Worm (Caenorhabditis elegans) whole organism, young adult: ENCODE measurements around the gene deb-1.

Experiments
- B0019.2 ChIP-seq: fragments of 200-800 bp; sonication (Bioruptor generic); conservative IDR thresholded peaks from 2 replicates; pipeline ENCODE4 v1.3.6; 2022; ENCODE audit warnings: missing genetic modification reagents, missing genetic modification characterization, missing compliant biosample characterization
- D2030.7 ChIP-seq: fragments of 200-800 bp; sonication (Bioruptor generic); IDR thresholded peaks from 2 replicates; pipeline ENCODE4 v1.3.6; 2022; ENCODE audit warnings: missing genetic modification reagents, missing genetic modification characterization, missing compliant biosample characterization
- F10E7.11 ChIP-seq: sonication (generic microtip); optimal IDR thresholded peaks from 2 replicates; lab custom pipeline; 2017; ENCODE audit warnings: mild to moderate bottlenecking, missing genetic modification characterization, moderate library complexity, missing compliant biosample characterization
- F37B4.10 ChIP-seq: fragments of 200-800 bp; sonication (Bioruptor generic); IDR thresholded peaks from 2 replicates; pipeline ENCODE4 v1.3.6; 2022; ENCODE audit warnings: missing genetic modification characterization, missing compliant biosample characterization
- F49E8.2 ChIP-seq: sonication (generic microtip); optimal IDR thresholded peaks from 3 replicates; lab custom pipeline; 2017; ENCODE audit warnings: missing genetic modification characterization, mild to moderate bottlenecking, missing compliant biosample characterization, antibody characterized with exemption, moderate library complexity; ENCODE audit not compliant: insufficient read depth
- F52B5.7 ChIP-seq: sonication (generic microtip); optimal IDR thresholded peaks from 2 replicates; lab custom pipeline; 2016; ENCODE audit warnings: mild to moderate bottlenecking, missing genetic modification characterization, missing compliant biosample characterization
- F55B11.4 ChIP-seq: sonication (generic microtip); optimal IDR thresholded peaks from 2 replicates; lab custom pipeline; 2016; ENCODE audit warnings: missing compliant biosample characterization, missing genetic modification characterization, borderline replicate concordance; ENCODE audit not compliant: insufficient read depth
- F57A8.1 ChIP-seq: fragments of 200-800 bp; sonication (Bioruptor generic); optimal IDR thresholded peaks from 2 replicates; lab custom pipeline; 2018; ENCODE audit warnings: mild to moderate bottlenecking, missing genetic modification characterization, moderate library complexity, missing compliant biosample characterization
- F57C9.4 ChIP-seq: sonication (generic microtip); optimal IDR thresholded peaks from 2 replicates; lab custom pipeline; 2017; ENCODE audit warnings: mild to moderate bottlenecking, missing genetic modification characterization, missing compliant biosample characterization
- Y56A3A.18 ChIP-seq: fragments of 200-800 bp; sonication (Bioruptor generic); IDR thresholded peaks from 2 replicates; pipeline ENCODE4 v1.3.6; 2022; ENCODE audit warnings: missing genetic modification reagents, missing genetic modification characterization, missing compliant biosample characterization
- akir-1 ChIP-seq: fragments of 200-800 bp; sonication (Bioruptor generic); optimal IDR thresholded peaks from 2 replicates; lab custom pipeline; 2018; ENCODE audit warnings: mild to moderate bottlenecking, missing genetic modification characterization, moderate library complexity, missing compliant biosample characterization
- ama-1 ChIP-seq, 3 experiments: fragments of 150-350 bp in 1 of 3; sonication (generic microtip) in 2 of 3; optimal IDR thresholded peaks; 2 replicates each; lab custom pipeline; 2014 to 2018; ENCODE audit warnings: missing biosample characterization in 2 of 3, missing genetic modification characterization in 2 of 3, missing genetic modification reagents in 2 of 3
- aptf-2 ChIP-seq: fragments of 200-800 bp; sonication (Bioruptor generic); conservative IDR thresholded peaks from 2 replicates; pipeline ENCODE4 v1.3.6; 2022; ENCODE audit warnings: missing genetic modification reagents, missing genetic modification characterization, missing compliant biosample characterization
- atf-7 ChIP-seq: sonication (generic microtip); optimal IDR thresholded peaks from 2 replicates; lab custom pipeline; 2017; ENCODE audit warnings: mild to moderate bottlenecking, missing genetic modification characterization, missing compliant biosample characterization
- athp-1 ChIP-seq: sonication (generic microtip); optimal IDR thresholded peaks from 2 replicates; lab custom pipeline; 2017; ENCODE audit warnings: mild to moderate bottlenecking, missing genetic modification characterization, missing compliant biosample characterization
- ccch-3 ChIP-seq: fragments of 200-800 bp; sonication (Bioruptor generic); optimal IDR thresholded peaks from 2 replicates; lab custom pipeline; 2018; ENCODE audit warnings: mild to moderate bottlenecking, missing genetic modification characterization, missing compliant biosample characterization
- ceh-79 ChIP-seq: sonication (generic microtip); optimal IDR thresholded peaks from 2 replicates; lab custom pipeline; 2017; ENCODE audit warnings: mild to moderate bottlenecking, missing genetic modification characterization, missing compliant biosample characterization
- dox-1 ChIP-seq: fragments of 200-800 bp; sonication (Bioruptor generic); IDR thresholded peaks from 2 replicates; pipeline ENCODE4 v1.3.6; 2022; ENCODE audit warnings: missing genetic modification reagents, missing genetic modification characterization, missing compliant biosample characterization
- efl-1 ChIP-seq: fragments of 150-350 bp; optimal IDR thresholded peaks from 2 replicates; lab custom pipeline; 2014; ENCODE audit warnings: missing biosample characterization, missing genetic modification reagents, missing genetic modification characterization
- egrh-3 ChIP-seq: fragments of 200-800 bp; sonication (Bioruptor generic); IDR thresholded peaks from 2 replicates; pipeline ENCODE4 v1.3.6; 2022; ENCODE audit warnings: missing genetic modification reagents, missing genetic modification characterization, missing compliant biosample characterization
- ekl-4 ChIP-seq: fragments of 200-800 bp; sonication (Bioruptor generic); IDR thresholded peaks from 2 replicates; pipeline ENCODE4 v1.3.6; 2022; ENCODE audit warnings: missing genetic modification reagents, missing genetic modification characterization, missing compliant biosample characterization
- gei-17 ChIP-seq: fragments of 200-800 bp; sonication (Bioruptor generic); optimal IDR thresholded peaks from 2 replicates; lab custom pipeline; 2018; ENCODE audit warnings: mild to moderate bottlenecking, missing genetic modification characterization, missing compliant biosample characterization
- him-1 ChIP-seq: sonication (generic microtip); optimal IDR thresholded peaks from 2 replicates; lab custom pipeline; 2016; ENCODE audit warnings: missing genotype, missing genetic modification reagents, missing genetic modification characterization, missing compliant biosample characterization
- hmg-20 ChIP-seq: fragments of 200-800 bp; sonication (Bioruptor generic); IDR thresholded peaks from 2 replicates; pipeline ENCODE4 v1.3.6; 2022; ENCODE audit warnings: missing genetic modification reagents, missing genetic modification characterization, missing compliant biosample characterization
- let-607 ChIP-seq, 2 experiments: fragments of 200-800 bp in 1 of 2; sonication (Bioruptor generic) in 1 of 2; sonication (generic microtip) in 1 of 2; optimal IDR thresholded peaks; 2 replicates each; lab custom pipeline; 2016 to 2018; ENCODE audit warnings: mild to moderate bottlenecking in 2 of 2, missing compliant biosample characterization in 2 of 2, missing genetic modification characterization in 2 of 2, moderate library complexity in 2 of 2, missing genotype in 1 of 2
- lsl-1 ChIP-seq: fragments of 200-800 bp; sonication (Bioruptor generic); optimal IDR thresholded peaks from 2 replicates; lab custom pipeline; 2018; ENCODE audit warnings: mild to moderate bottlenecking, missing genetic modification characterization, moderate library complexity, missing compliant biosample characterization
- madf-6 ChIP-seq: fragments of 200-800 bp; sonication (Bioruptor generic); IDR thresholded peaks from 2 replicates; pipeline ENCODE4 v1.3.6; 2022; ENCODE audit warnings: missing genetic modification reagents, missing genetic modification characterization, missing compliant biosample characterization
- madf-8 ChIP-seq: fragments of 200-800 bp; sonication (Bioruptor generic); conservative IDR thresholded peaks from 2 replicates; pipeline ENCODE4 v1.3.6; 2022; ENCODE audit warnings: missing genetic modification reagents, missing genetic modification characterization, missing compliant biosample characterization
- mxl-1 ChIP-seq: sonication (generic microtip); optimal IDR thresholded peaks from 2 replicates; lab custom pipeline; 2016; ENCODE audit warnings: missing genetic modification characterization, missing compliant biosample characterization
- nfya-1 ChIP-seq: sonication (generic microtip); optimal IDR thresholded peaks from 2 replicates; lab custom pipeline; 2017; ENCODE audit warnings: antibody characterized with exemption, missing compliant biosample characterization, missing genetic modification characterization, borderline replicate concordance; ENCODE audit not compliant: insufficient read depth
- nfya-2 ChIP-seq: fragments of 200-800 bp; sonication (Bioruptor generic); IDR thresholded peaks from 2 replicates; pipeline ENCODE4 v1.3.6; 2022; ENCODE audit warnings: missing genetic modification reagents, missing genetic modification characterization, missing compliant biosample characterization
- nhr-120 ChIP-seq: fragments of 200-800 bp; sonication (Bioruptor generic); IDR thresholded peaks from 2 replicates; pipeline ENCODE4 v1.3.6; 2022; ENCODE audit warnings: missing genetic modification characterization, missing compliant biosample characterization
- pbrm-1 ChIP-seq: fragments of 200-800 bp; sonication (Bioruptor generic); IDR thresholded peaks from 2 replicates; pipeline ENCODE4 v1.3.6; 2022; ENCODE audit warnings: missing genetic modification reagents, missing genetic modification characterization, missing compliant biosample characterization
- pha-4 ChIP-seq: fragments of 150-350 bp; sonication (generic microtip); optimal IDR thresholded peaks from 2 replicates; lab custom pipeline; 2014; ENCODE audit warnings: missing biosample characterization, missing genetic modification reagents, missing genetic modification characterization
- rcor-1 ChIP-seq: fragments of 200-800 bp; sonication (Bioruptor generic); IDR thresholded peaks from 2 replicates; pipeline ENCODE4 v1.3.6; 2022; ENCODE audit warnings: missing genetic modification reagents, missing genetic modification characterization, missing compliant biosample characterization
- repo-1 ChIP-seq: sonication (generic microtip); optimal IDR thresholded peaks from 2 replicates; lab custom pipeline; 2017; ENCODE audit warnings: mild to moderate bottlenecking, missing genetic modification characterization, missing compliant biosample characterization
- rpc-1 ChIP-seq, 2 experiments: fragments of 150-350 bp in 1 of 2; sonication (generic microtip) in 1 of 2; optimal IDR thresholded peaks; 2 replicates each; lab custom pipeline; 2014 to 2018; ENCODE audit warnings: missing biosample characterization in 1 of 2, missing genetic modification characterization in 1 of 2, missing genetic modification reagents in 1 of 2, missing genotype in 1 of 2
- snpc-3.4 ChIP-seq: sonication (generic microtip); optimal IDR thresholded peaks from 2 replicates; lab custom pipeline; 2017; ENCODE audit warnings: missing genetic modification characterization, mild to moderate bottlenecking, missing compliant biosample characterization, antibody characterized with exemption, moderate library complexity, missing genotype, missing genetic modification reagents
- snpc-4 ChIP-seq, 5 experiments: fragments of 150-350 bp in 1 of 5; sonication (generic microtip) in 4 of 5; optimal IDR thresholded peaks; 2 replicates each; lab custom pipeline; 2014 to 2018; ENCODE audit warnings: missing genetic modification characterization in 5 of 5, missing biosample characterization in 3 of 5, antibody characterized with exemption in 2 of 5, mild to moderate bottlenecking in 2 of 5, missing compliant biosample characterization in 2 of 5, missing genotype in 2 of 5, moderate library complexity in 2 of 5, missing genetic modification reagents in 1 of 5
- tbp1 ChIP-seq: fragments of 200-800 bp; sonication (Bioruptor generic); optimal IDR thresholded peaks from 2 replicates; lab custom pipeline; 2018; ENCODE audit warnings: mild to moderate bottlenecking, missing genetic modification characterization, missing compliant biosample characterization
- unc-62 ChIP-seq: fragments of 150-350 bp; optimal IDR thresholded peaks from 2 replicates; lab custom pipeline; 2014; ENCODE audit warnings: missing biosample characterization, missing genetic modification reagents, missing genetic modification characterization
- zfh-2 ChIP-seq: fragments of 200-800 bp; sonication (Bioruptor generic); conservative IDR thresholded peaks from 2 replicates; pipeline ENCODE4 v1.3.6; 2022; ENCODE audit warnings: missing genetic modification reagents, missing genetic modification characterization, missing compliant biosample characterization
- zim-3 ChIP-seq: sonication (generic microtip); optimal IDR thresholded peaks from 2 replicates; lab custom pipeline; 2017; ENCODE audit warnings: mild to moderate bottlenecking, missing genetic modification characterization, moderate library complexity, missing compliant biosample characterization
- ztf-22 ChIP-seq: fragments of 200-800 bp; sonication (Bioruptor generic); optimal IDR thresholded peaks from 2 replicates; lab custom pipeline; 2018; ENCODE audit warnings: mild to moderate bottlenecking, missing genetic modification characterization, moderate library complexity, missing compliant biosample characterization
- ztf-25 ChIP-seq: fragments of 200-800 bp; sonication (Bioruptor generic); IDR thresholded peaks from 2 replicates; pipeline ENCODE4 v1.3.6; 2022; ENCODE audit warnings: missing genetic modification reagents, missing genetic modification characterization, missing compliant biosample characterization
- ztf-26 ChIP-seq: sonication (generic microtip); optimal IDR thresholded peaks from 2 replicates; lab custom pipeline; 2017; ENCODE audit warnings: missing genetic modification characterization, missing compliant biosample characterization
- ztf-6 ChIP-seq: fragments of 200-800 bp; sonication (Bioruptor generic); IDR thresholded peaks from 2 replicates; pipeline ENCODE4 v1.3.6; 2022; ENCODE audit warnings: missing genetic modification reagents, missing genetic modification characterization, missing compliant biosample characterization

The deb-1 gene

ce11 chrIV:7103211-7103679 lies 9.2 kb upstream of the deb-1 start, which contains the start of the genes rde-8 and ZC477.3 (continued):
- TF ChIP-seq ama-1 (optimal IDR thresholded peaks at IDR 0.05; lab: Kevin White, UChicago) (no peak), ama-1 (GFP tag; optimal IDR thresholded peaks at IDR 0.05; lab: Kevin White, UChicago) (no peak), efl-1 (peak; percentile 12), snpc-3.4 (tag; lab: Kevin White, UChicago) (peak; percentile 48), ccch-3 (GFP tag; lab: Kevin White, UChicago) (no peak), ztf-26 (tag; lab: Kevin White, UChicago) (no peak), F49E8.2 (tag; lab: Kevin White, UChicago) (no peak), madf-8 (GFP tag; lab: Robert Waterston, UW) (no peak), zim-3 (tag; lab: Kevin White, UChicago) (no peak), F57C9.4 (tag; lab: Kevin White, UChicago) (no peak), F37B4.10 (GFP tag; lab: Robert Waterston, UW) (no peak), athp-1 (tag; lab: Kevin White, UChicago) (no peak), F57A8.1 (no peak), nhr-120 (GFP tag; lab: Robert Waterston, UW) (no peak), gei-17 (GFP tag; lab: Kevin White, UChicago) (no peak), aptf-2 (no peak), ekl-4 (0 out of 2 replicates have a peak, but pooled peaks have one; percentile 8), tbp1 (GFP tag; lab: Kevin White, UChicago) (peak; percentile 26), ceh-79 (tag; lab: Kevin White, UChicago) (no peak), ztf-25 (GFP tag; lab: Robert Waterston, UW) (no peak), nfya-1 (tag; lab: Kevin White, UChicago) (no peak), F10E7.11 (no peak), ztf-22 (GFP tag; lab: Kevin White, UChicago) (no peak), unc-62 (GFP tag; lab: Kevin White, UChicago) (no peak), rcor-1 (peak; percentile 30; the same call in 1 of the 2 replicates), pbrm-1 (0 out of 2 replicates have a peak, but pooled peaks have one; percentile 36), egrh-3 (no peak), ztf-6 (GFP tag; lab: Robert Waterston, UW) (no peak), dox-1 (GFP tag; lab: Robert Waterston, UW) (no peak), snpc-4 (GFP tag; optimal IDR thresholded peaks at IDR 0.05; lab: Kevin White, UChicago) (no peak), snpc-4 (tag; optimal IDR thresholded peaks at IDR 0.05; lab: Kevin White, UChicago) (peak in 3 of 4 experiments; percentile 31 to 79 (median 70)), rpc-1 (optimal IDR thresholded peaks at IDR 0.05; lab: Kevin White, UChicago) (no peak), rpc-1 (tag; optimal IDR thresholded peaks at IDR 0.05; lab: Kevin White, UChicago) (no peak), D2030.7 (GFP tag; lab: Robert Waterston, UW) (no peak), akir-1 (GFP tag; lab: Kevin White, UChicago) (no peak), B0019.2 (GFP tag; lab: Robert Waterston, UW) (no peak), F52B5.7 (tag; lab: Kevin White, UChicago) (no peak), him-1 (tag; lab: Kevin White, UChicago) (no peak), mxl-1 (tag; lab: Kevin White, UChicago) (no peak), hmg-20 (GFP tag; lab: Robert Waterston, UW) (no peak), nfya-2 (GFP tag; lab: Robert Waterston, UW) (no peak), repo-1 (tag; lab: Kevin White, UChicago) (no peak), F55B11.4 (tag; lab: Kevin White, UChicago) (no peak), lsl-1 (GFP tag; lab: Kevin White, UChicago) (peak; percentile 39), Y56A3A.18 (GFP tag; lab: Robert Waterston, UW) (no peak), atf-7 (tag; lab: Kevin White, UChicago) (no peak), zfh-2 (GFP tag; lab: Robert Waterston, UW) (no peak), madf-6 (GFP tag; lab: Robert Waterston, UW) (peak; percentile 52; the same call in 1 of the 2 replicates), let-607 (tag; optimal IDR thresholded peaks at IDR 0.05; lab: Kevin White, UChicago) (no peak), pha-4 (tag; lab: Kevin White, UChicago) (no peak)
